Worm (Caenorhabditis elegans): ENCODE measurements around the gene cogc-8.

DNA sequence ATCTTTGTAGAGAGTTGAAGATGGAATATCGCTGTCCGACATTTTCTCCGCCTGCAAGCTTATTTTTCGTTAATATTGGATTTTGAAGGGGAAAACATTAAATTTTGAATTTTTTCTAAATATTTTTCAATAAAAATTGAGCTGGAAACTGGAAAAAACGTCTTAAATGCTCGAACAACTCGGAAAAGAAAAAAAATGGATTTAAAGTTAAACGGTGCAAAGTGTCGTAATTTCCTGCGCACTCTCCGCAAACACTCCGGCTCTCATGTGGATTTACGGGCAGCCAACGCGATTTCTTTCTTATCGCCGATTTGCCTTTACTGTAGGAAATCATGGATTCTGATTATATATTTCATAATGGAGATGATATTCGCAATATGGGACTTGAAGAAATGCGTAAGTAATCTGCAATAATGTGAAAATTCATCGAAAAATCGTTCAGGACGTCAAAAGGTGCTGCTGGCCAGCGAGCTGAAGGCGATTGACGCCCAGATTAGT lies at the start of gene cogc-8, which contains the start of gene fnta-1:
- no peak for TF ChIP-seq ztf-26 (tag; optimal IDR thresholded peaks at IDR 0.05)
- TF ChIP-seq nhr-90 (tag; optimal IDR thresholded peaks at IDR 0.05): no peak
- no peak for TF ChIP-seq die-1 (tag; optimal IDR thresholded peaks at IDR 0.05)
- TF ChIP-seq chd-7 (tag; optimal IDR thresholded peaks at IDR 0.05): no peak
- no peak for TF ChIP-seq ets-4 (GFP tag; optimal IDR thresholded peaks at IDR 0.05)
- TF ChIP-seq snpc-4 (GFP tag; optimal IDR thresholded peaks at IDR 0.05): no peak
- no peak for TF ChIP-seq snpc-4 (tag; optimal IDR thresholded peaks at IDR 0.05)

Measured in whole organism, young adult.